Worm (Caenorhabditis elegans): ENCODE data around the gene cth-1.

DNA sequence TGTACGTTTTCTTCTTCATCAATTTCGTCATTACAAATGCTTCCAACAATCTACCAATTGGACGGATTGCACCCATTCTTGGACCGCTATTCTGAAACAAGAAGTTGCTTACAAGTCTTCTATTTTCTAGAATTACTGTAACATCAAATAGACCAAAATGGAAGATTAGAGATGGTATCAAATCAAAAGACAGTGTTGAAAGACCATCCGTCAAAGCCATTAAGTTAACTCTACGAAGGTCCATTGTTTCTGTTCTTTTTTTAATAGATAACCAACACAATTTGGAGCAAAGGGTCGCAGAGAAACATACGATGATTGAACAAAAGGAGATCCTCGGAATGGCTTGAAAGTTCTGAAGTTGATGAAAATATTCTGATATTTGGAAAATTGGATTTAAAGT is 44.5 kb downstream of the cth-1 start:
- TF ChIP-seq ceh-9 (tag; optimal IDR thresholded peaks at IDR 0.05) (no peak), odd-2 (tag; optimal IDR thresholded peaks at IDR 0.05) (no peak), che-1 (tag; optimal IDR thresholded peaks at IDR 0.05) (no peak), ceh-45 (GFP tag; IDR thresholded peaks at IDR 0.05) (no peak), hlh-30 (tag; optimal IDR thresholded peaks at IDR 0.05; ENCODE audit: insufficient read depth) (no peak), nhr-11 (tag; optimal IDR thresholded peaks at IDR 0.05) (no peak), ahr-1 (tag; optimal IDR thresholded peaks at IDR 0.05) (no peak), T23F11.4 (GFP tag; optimal IDR thresholded peaks at IDR 0.05) (no peak), sdc-2 (tag; optimal IDR thresholded peaks at IDR 0.05) (no peak)
